Fruit fly (Drosophila melanogaster) whole organism, prepupa: ENCODE measurements around the gene CG3345.

Experiments used
- Blimp-1 ChIP-seq: fragments of 200-800 bp; sonication (Bioruptor generic); optimal IDR thresholded peaks from 3 replicates; lab custom pipeline; 2017; ENCODE audit warnings: missing biosample characterization, missing genetic modification characterization, mild to moderate bottlenecking, moderate library complexity, missing genetic modification reagents
- CG10669 ChIP-seq: fragments of 200-800 bp; sonication (Bioruptor generic); optimal IDR thresholded peaks from 3 replicates; lab custom pipeline; 2018; ENCODE audit warnings: missing biosample characterization, mild to moderate bottlenecking, missing genetic modification characterization, moderate library complexity
- CG11294 ChIP-seq: fragments of 200-800 bp; sonication (Bioruptor generic); IDR thresholded peaks from 2 replicates; pipeline ENCODE4 v1.3.6; 2022; ENCODE audit warnings: missing biosample characterization, missing genetic modification characterization
- CG11762 ChIP-seq: fragments of 200-800 bp; sonication (Bioruptor generic); optimal IDR thresholded peaks from 3 replicates; lab custom pipeline; 2016; ENCODE audit warnings: missing biosample characterization, missing genetic modification characterization; ENCODE audit not compliant: insufficient read depth
- CG11902 ChIP-seq: fragments of 200-800 bp; sonication (Bioruptor generic); optimal IDR thresholded peaks from 3 replicates; lab custom pipeline; 2016; ENCODE audit warnings: missing biosample characterization, missing genetic modification characterization
- CG1621 ChIP-seq: fragments of 200-800 bp; sonication (Bioruptor generic); optimal IDR thresholded peaks from 3 replicates; lab custom pipeline; 2018; ENCODE audit warnings: missing biosample characterization, mild to moderate bottlenecking, missing genetic modification characterization
- CG3032 ChIP-seq: fragments of 200-800 bp; optimal IDR thresholded peaks from 2 replicates; lab custom pipeline; 2019; ENCODE audit warnings: missing biosample characterization, mild to moderate bottlenecking, missing genetic modification characterization, moderate library complexity
- CG31627 ChIP-seq: fragments of 200-800 bp; sonication (Bioruptor generic); optimal IDR thresholded peaks from 3 replicates; lab custom pipeline; 2016; ENCODE audit warnings: missing biosample characterization, missing genetic modification characterization
- CG3919 ChIP-seq: fragments of 200-800 bp; sonication (Bioruptor generic); optimal IDR thresholded peaks from 3 replicates; lab custom pipeline; 2016; ENCODE audit warnings: missing biosample characterization, missing genetic modification characterization
- CG4318 ChIP-seq: fragments of 200-800 bp; sonication (Bioruptor generic); optimal IDR thresholded peaks from 3 replicates; lab custom pipeline; 2017; ENCODE audit warnings: missing biosample characterization, mild to moderate bottlenecking, missing genetic modification characterization
- CG6163 ChIP-seq: fragments of 200-800 bp; sonication (Bioruptor generic); IDR thresholded peaks from 3 replicates; pipeline ENCODE4 v1.3.6; 2022; ENCODE audit warnings: missing biosample characterization, missing genetic modification characterization
- CG6276 ChIP-seq: fragments of 200-800 bp; sonication (Bioruptor generic); optimal IDR thresholded peaks from 2 replicates; lab custom pipeline; 2017; ENCODE audit warnings: missing biosample characterization, mild to moderate bottlenecking, missing genetic modification characterization
- CG6792 ChIP-seq: fragments of 200-800 bp; sonication (Bioruptor generic); optimal IDR thresholded peaks from 3 replicates; lab custom pipeline; 2016; ENCODE audit warnings: missing biosample characterization, missing genetic modification characterization
- CG6854 ChIP-seq: fragments of 200-800 bp; sonication (Bioruptor generic); optimal IDR thresholded peaks from 2 replicates; lab custom pipeline; 2017; ENCODE audit warnings: missing biosample characterization, mild to moderate bottlenecking, missing genetic modification characterization
- CG7368 ChIP-seq: fragments of 200-800 bp; sonication (Bioruptor generic); optimal IDR thresholded peaks from 3 replicates; lab custom pipeline; 2016; ENCODE audit warnings: missing biosample characterization, missing genetic modification characterization
- CG8319 ChIP-seq: fragments of 200-800 bp; sonication (Bioruptor generic); optimal IDR thresholded peaks from 3 replicates; lab custom pipeline; 2016; ENCODE audit warnings: missing biosample characterization, missing genetic modification characterization
- CG9139 ChIP-seq: fragments of 200-800 bp; sonication (Bioruptor generic); optimal IDR thresholded peaks from 3 replicates; lab custom pipeline; 2017; ENCODE audit warnings: missing biosample characterization, mild to moderate bottlenecking, missing genetic modification characterization
- Eip75B ChIP-seq: fragments of 200-800 bp; sonication (Bioruptor generic); optimal IDR thresholded peaks from 3 replicates; lab custom pipeline; 2016; ENCODE audit warnings: missing biosample characterization, missing genetic modification characterization
- Eip78C ChIP-seq: fragments of 200-800 bp; sonication (Bioruptor generic); peaks from one replicate; lab custom pipeline; 2016; ENCODE audit warnings: missing biosample characterization, missing genetic modification characterization
- Eip93F ChIP-seq: fragments of 200-800 bp; sonication (Bioruptor generic); optimal IDR thresholded peaks from 2 replicates; lab custom pipeline; 2016; ENCODE audit warnings: missing biosample characterization, mild to moderate bottlenecking, missing genetic modification characterization
- Ets21C ChIP-seq: fragments of 200-800 bp; sonication (Bioruptor generic); optimal IDR thresholded peaks from 3 replicates; lab custom pipeline; 2016; ENCODE audit warnings: missing biosample characterization, missing genetic modification characterization
- Ets96B ChIP-seq: fragments of 200-800 bp; optimal IDR thresholded peaks from 2 replicates; lab custom pipeline; 2019; ENCODE audit warnings: missing biosample characterization, mild to moderate bottlenecking, missing genetic modification characterization, moderate library complexity
- Gug ChIP-seq: fragments of 200-800 bp; sonication (Bioruptor generic); IDR thresholded peaks from 2 replicates; pipeline ENCODE4 v1.3.6; 2022; ENCODE audit warnings: missing biosample characterization, missing genetic modification characterization
- Hr38 ChIP-seq: sonication (Bioruptor generic); optimal IDR thresholded peaks from 2 replicates; lab custom pipeline; 2016; ENCODE audit warnings: missing biosample characterization, missing genetic modification characterization
- Hr39 ChIP-seq: fragments of 200-800 bp; sonication (Bioruptor generic); optimal IDR thresholded peaks from 2 replicates; lab custom pipeline; 2016; ENCODE audit warnings: missing biosample characterization, missing genetic modification characterization
- Met ChIP-seq: fragments of 200-800 bp; sonication (Bioruptor generic); optimal IDR thresholded peaks from 3 replicates; lab custom pipeline; 2016; ENCODE audit warnings: missing biosample characterization, missing genetic modification characterization
- Smox ChIP-seq: fragments of 200-800 bp; sonication (Bioruptor generic); optimal IDR thresholded peaks from 3 replicates; lab custom pipeline; 2016; ENCODE audit warnings: missing biosample characterization, missing genetic modification characterization
- Sox14 ChIP-seq: fragments of 200-800 bp; sonication (Bioruptor generic); optimal IDR thresholded peaks from 3 replicates; lab custom pipeline; 2016; ENCODE audit warnings: missing biosample characterization, missing genetic modification characterization
- Sox15 ChIP-seq: fragments of 200-800 bp; sonication (Bioruptor generic); optimal IDR thresholded peaks from 3 replicates; lab custom pipeline; 2016; ENCODE audit warnings: missing biosample characterization, missing genetic modification characterization
- achi ChIP-seq: fragments of 200-800 bp; sonication (Bioruptor generic); optimal IDR thresholded peaks from 3 replicates; lab custom pipeline; 2016; ENCODE audit warnings: missing biosample characterization, missing genetic modification characterization
- acj6 ChIP-seq: fragments of 200-800 bp; sonication (Bioruptor generic); optimal IDR thresholded peaks from 3 replicates; lab custom pipeline; 2016; ENCODE audit warnings: missing biosample characterization, missing genetic modification characterization
- cyc ChIP-seq: fragments of 200-800 bp; sonication (Bioruptor generic); optimal IDR thresholded peaks from 3 replicates; lab custom pipeline; 2016; ENCODE audit warnings: missing biosample characterization, missing genetic modification characterization
- dac ChIP-seq: fragments of 200-800 bp; sonication (Bioruptor generic); optimal IDR thresholded peaks from 2 replicates; lab custom pipeline; 2017; ENCODE audit warnings: missing biosample characterization, mild to moderate bottlenecking, missing genetic modification characterization
- dsx ChIP-seq: fragments of 200-800 bp; optimal IDR thresholded peaks from 3 replicates; lab custom pipeline; 2019; ENCODE audit warnings: missing biosample characterization, mild to moderate bottlenecking, missing genetic modification characterization, moderate library complexity; ENCODE audit not compliant: poor library complexity, severe bottlenecking
- eg ChIP-seq: fragments of 200-800 bp; sonication (Bioruptor generic); IDR thresholded peaks from 3 replicates; pipeline ENCODE4 v1.3.6; 2022; ENCODE audit warnings: missing biosample characterization, missing genetic modification characterization
- esn ChIP-seq: fragments of 200-800 bp; sonication (Bioruptor generic); optimal IDR thresholded peaks from 2 replicates; lab custom pipeline; 2016; ENCODE audit warnings: missing biosample characterization, mild to moderate bottlenecking, missing genetic modification characterization, moderate library complexity
- fd59A ChIP-seq: fragments of 200-800 bp; sonication (Bioruptor generic); optimal IDR thresholded peaks from 2 replicates; lab custom pipeline; 2017; ENCODE audit warnings: missing biosample characterization, mild to moderate bottlenecking, missing genetic modification characterization, missing genetic modification reagents
- fkh ChIP-seq: fragments of 200-800 bp; sonication (Bioruptor generic); optimal IDR thresholded peaks from 3 replicates; lab custom pipeline; 2017; ENCODE audit warnings: missing biosample characterization, mild to moderate bottlenecking, missing genetic modification characterization, moderate library complexity
- lz ChIP-seq: fragments of 200-800 bp; sonication (Bioruptor generic); optimal IDR thresholded peaks from 3 replicates; lab custom pipeline; 2016; ENCODE audit warnings: missing biosample characterization, missing genetic modification characterization
- pdm3 ChIP-seq: fragments of 200-800 bp; sonication (Bioruptor generic); optimal IDR thresholded peaks from 3 replicates; lab custom pipeline; 2016; ENCODE audit warnings: missing biosample characterization, missing genetic modification characterization
- salr ChIP-seq, 2 experiments: fragments of 200-800 bp; sonication (Bioruptor generic); optimal IDR thresholded peaks; 3 replicates each; lab custom pipeline; 2016 to 2018; ENCODE audit warnings: missing biosample characterization in 2 of 2, missing genetic modification characterization in 2 of 2, mild to moderate bottlenecking in 1 of 2
- ss ChIP-seq, 2 experiments: fragments of 200-800 bp; sonication (Bioruptor generic); optimal IDR thresholded peaks; 2 replicates in 1 of 2; 3 replicates in 1 of 2; lab custom pipeline; 2017 to 2018; ENCODE audit warnings: mild to moderate bottlenecking in 2 of 2, missing biosample characterization in 2 of 2, missing genetic modification characterization in 2 of 2, moderate library complexity in 1 of 2
- svp ChIP-seq: fragments of 200-800 bp; sonication (Bioruptor generic); peaks from one replicate; lab custom pipeline; 2016; ENCODE audit warnings: missing biosample characterization, missing genetic modification characterization
- topi ChIP-seq: fragments of 200-800 bp; sonication (Bioruptor generic); optimal IDR thresholded peaks from 3 replicates; lab custom pipeline; 2016; ENCODE audit warnings: missing biosample characterization, missing genetic modification characterization
- vri ChIP-seq: fragments of 200-800 bp; sonication (Bioruptor generic); optimal IDR thresholded peaks from 3 replicates; lab custom pipeline; 2016; ENCODE audit warnings: missing biosample characterization, mild to moderate bottlenecking, missing genetic modification characterization

CG3345 gene

dm6 chr2L:278134-278533 is 9.2 kb downstream of the CG3345 start, which contains the start of gene CG17078:
CG17078 (minus strand) TSS chr2L:278234.
- TF ChIP-seq eg (GFP tag; lab: Robert Waterston, UW), result no peak

DNA sequence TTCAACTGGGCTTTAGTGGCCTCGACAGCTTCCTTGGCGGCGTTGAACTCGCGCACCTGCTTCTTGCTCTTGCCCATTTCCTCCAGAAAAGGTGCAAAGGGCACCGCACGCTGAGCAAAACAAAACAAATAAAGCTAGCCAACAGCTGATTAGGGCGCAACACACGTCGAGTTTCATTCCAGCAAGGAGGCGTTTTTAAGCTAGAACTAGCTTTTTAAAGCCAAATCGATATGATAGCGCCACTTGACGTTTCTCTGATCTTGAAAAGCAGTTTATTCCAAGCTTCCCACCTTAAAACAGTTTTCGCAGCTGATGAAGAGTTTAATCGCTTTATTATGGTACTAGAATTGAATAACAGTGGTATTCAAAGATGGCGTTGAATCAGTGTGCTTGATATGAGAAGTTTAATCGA is 14.2 kb downstream of the CG3345 start, which contains the start of gene CG11601:
Gene CG11601, minus strand, starts transcription at position 199 of the 412 bp plus-strand sequence.
- TF ChIP-seq vri (GFP tag; lab: Kevin White, UChicago) (no peak), eg (GFP tag; lab: Robert Waterston, UW) (0 out of 3 replicates have a peak, but pooled peaks have one; percentile 35), CG6163 (peak; percentile 45; the same call in 2 of the 3 replicates), CG6276 (GFP tag; lab: Kevin White, UChicago) (no peak), achi (GFP tag; lab: Kevin White, UChicago) (no peak), CG7368 (GFP tag; lab: Kevin White, UChicago) (no peak), CG9139 (peak; percentile 43), CG3919 (GFP tag; lab: Kevin White, UChicago) (no peak), CG11294 (GFP tag; lab: Robert Waterston, UW) (no peak), svp (GFP tag; lab: Kevin White, UChicago) (peak; percentile 85), lz (GFP tag; lab: Kevin White, UChicago) (peak; percentile 48), Eip78C (peak; percentile 69), acj6 (GFP tag; lab: Kevin White, UChicago) (no peak), cyc (GFP tag; lab: Kevin White, UChicago) (peak; percentile 31), CG11762 (GFP tag; lab: Kevin White, UChicago) (peak; percentile 4), CG8319 (GFP tag; lab: Kevin White, UChicago) (no peak), CG1621 (tag; lab: Kevin White, UChicago) (peak; percentile 35), Sox14 (peak; percentile 43), topi (GFP tag; lab: Kevin White, UChicago) (peak; percentile 37), fkh (GFP tag; lab: Kevin White, UChicago) (peak; percentile 80), dsx (peak; percentile 93), Blimp-1 (peak; percentile 71), Smox (GFP tag; lab: Kevin White, UChicago) (no peak), esn (GFP tag; lab: Kevin White, UChicago) (peak; percentile 61), Gug (no peak), dac (no peak), Ets96B (peak; percentile 3), Hr39 (no peak), Hr38 (no peak), ss (GFP tag; optimal IDR thresholded peaks at IDR 0.05; lab: Kevin White, UChicago) (peak in 1 of 2 experiments; percentile 31), CG6854 (peak; percentile 61), CG3032 (tag; lab: Kevin White, UChicago) (peak; percentile 41), CG11902 (GFP tag; lab: Kevin White, UChicago) (no peak), CG31627 (peak; percentile 28), salr (GFP tag; optimal IDR thresholded peaks at IDR 0.05; lab: Kevin White, UChicago) (peak in 1 of 2 experiments; percentile 7), pdm3 (GFP tag; lab: Kevin White, UChicago) (no peak)

- peak; percentile 42 for TF ChIP-seq CG9139
- no peak for TF ChIP-seq CG6792 (GFP tag; lab: Kevin White, UChicago)
- peak; percentile 66; the same call in 2 of the 3 replicates for TF ChIP-seq CG6163
- TF ChIP-seq Sox15 (GFP tag; lab: Kevin White, UChicago), result no peak
- TF ChIP-seq Eip78C, result peak; percentile 78
- TF ChIP-seq CG4318, result no peak
- TF ChIP-seq CG31627, result peak; percentile 52
- no peak for TF ChIP-seq CG11902 (GFP tag; lab: Kevin White, UChicago)
- peak; percentile 8 for TF ChIP-seq CG10669
- peak; percentile 59 for TF ChIP-seq CG3919 (GFP tag; lab: Kevin White, UChicago)
- TF ChIP-seq fd59A (GFP tag; lab: Kevin White, UChicago), result no peak
- TF ChIP-seq Blimp-1, result peak; percentile 1
- TF ChIP-seq svp (GFP tag; lab: Kevin White, UChicago), result peak; percentile 27
- no peak for TF ChIP-seq CG8319 (GFP tag; lab: Kevin White, UChicago)
- TF ChIP-seq Hr39, result peak; percentile 20
- TF ChIP-seq Smox (GFP tag; lab: Kevin White, UChicago), result no peak
- TF ChIP-seq Gug, result no peak
- TF ChIP-seq Ets21C (GFP tag; lab: Kevin White, UChicago), result peak; percentile 28
- no peak for TF ChIP-seq Eip93F (GFP tag; lab: Kevin White, UChicago)
- TF ChIP-seq dsx, result peak; percentile 43
- TF ChIP-seq Met (GFP tag; lab: Kevin White, UChicago), result peak; percentile 65
- peak; percentile 47 for TF ChIP-seq pdm3 (GFP tag; lab: Kevin White, UChicago)
- TF ChIP-seq Eip75B (GFP tag; lab: Kevin White, UChicago), result peak; percentile 56
- TF ChIP-seq topi (GFP tag; lab: Kevin White, UChicago), result peak; percentile 45
- no peak for TF ChIP-seq CG11762 (GFP tag; lab: Kevin White, UChicago)
- no peak for TF ChIP-seq dac
- TF ChIP-seq ss (GFP tag; optimal IDR thresholded peaks at IDR 0.05; lab: Kevin White, UChicago), result no peak
- TF ChIP-seq eg (GFP tag; lab: Robert Waterston, UW), result peak; percentile 71
These were observed 16.7 kb downstream of the CG3345 start for dm6 chr2L:285596-286023.
